Worm (Caenorhabditis elegans) whole organism, L3 larva: ENCODE data around the gene Y39B6A.69.
"Not testable (repeated sequence)": the region's sequence is repeated elsewhere in the genome, so short reads cannot be mapped to it uniquely, and the experiment has no call there.

Experiments used
- R02D3.7 ChIP-seq: fragments of 150-350 bp; optimal IDR thresholded peaks from 2 replicates; lab custom pipeline; 2014; ENCODE audit warnings: missing biosample characterization, missing genetic modification characterization
- ceh-9 ChIP-seq: sonication (generic microtip); optimal IDR thresholded peaks from 2 replicates; lab custom pipeline; 2018; ENCODE audit warnings: missing biosample characterization, missing genetic modification characterization
- egl-27 ChIP-seq: sonication (generic microtip); optimal IDR thresholded peaks from 4 replicates; lab custom pipeline; 2017; ENCODE audit warnings: missing biosample characterization, missing genetic modification reagents, missing genetic modification characterization
- fkh-10 ChIP-seq: sonication (generic microtip); optimal IDR thresholded peaks from 2 replicates; lab custom pipeline; 2017; ENCODE audit warnings: missing biosample characterization, missing genetic modification reagents, missing genetic modification characterization
- lin-15B ChIP-seq: fragments of 150-350 bp; optimal IDR thresholded peaks from 2 replicates; lab custom pipeline; 2014; ENCODE audit warnings: missing biosample characterization, missing genetic modification characterization
- nhr-12 ChIP-seq: fragments of 150-350 bp; optimal IDR thresholded peaks from 2 replicates; lab custom pipeline; 2014; ENCODE audit warnings: missing biosample characterization, missing genetic modification characterization
- nhr-237 ChIP-seq: fragments of 150-350 bp; optimal IDR thresholded peaks from 2 replicates; lab custom pipeline; 2014; ENCODE audit warnings: missing biosample characterization, missing genetic modification characterization
- tbx-2 ChIP-seq: sonication (generic microtip); optimal IDR thresholded peaks from 2 replicates; lab custom pipeline; 2016; ENCODE audit warnings: mild to moderate bottlenecking, missing genetic modification characterization, missing compliant biosample characterization
- unc-39 ChIP-seq: sonication (generic microtip); optimal IDR thresholded peaks from 4 replicates; lab custom pipeline; 2017; ENCODE audit warnings: missing biosample characterization, missing genetic modification characterization
- zag-1 ChIP-seq: fragments of 150-350 bp; optimal IDR thresholded peaks from 2 replicates; lab custom pipeline; 2014; ENCODE audit warnings: missing biosample characterization, missing genetic modification characterization

ce11 chrV:19113639-19114038 is 38.6 kb downstream of the Y39B6A.69 start:
- TF ChIP-seq tbx-2; R02D3.7 (tag; lab: Kevin White, UChicago); zag-1 (tag; lab: Kevin White, UChicago); unc-39 (tag; lab: Kevin White, UChicago); lin-15B (tag; lab: Kevin White, UChicago); fkh-10 (GFP tag; lab: Kevin White, UChicago); nhr-12 (tag; lab: Kevin White, UChicago); ceh-9; egl-27 (tag; lab: Kevin White, UChicago); nhr-237 (tag; lab: Kevin White, UChicago): not testable (repeated sequence)
